Worm (Caenorhabditis elegans) whole organism, L4 larva: Measurements from ENCODE around the gene Y37H2A.7.

ENCODE experiments used
- F49E8.2 ChIP-seq: sonication (generic microtip); optimal IDR thresholded peaks from 2 replicates; lab custom pipeline; 2016; ENCODE audit warnings: missing compliant biosample characterization, mild to moderate bottlenecking, missing genetic modification characterization, borderline replicate concordance
- lin-39 ChIP-seq: fragments of 150-350 bp; optimal IDR thresholded peaks from 2 replicates; lab custom pipeline; 2014; ENCODE audit warnings: missing biosample characterization, missing genetic modification reagents, missing genetic modification characterization
- mdl-1 ChIP-seq, 2 experiments: fragments of 150-350 bp in 1 of 2; sonication (generic microtip) in 1 of 2; optimal IDR thresholded peaks; 2 replicates each; lab custom pipeline; 2014 to 2017; ENCODE audit warnings: missing biosample characterization in 2 of 2, missing genetic modification characterization in 2 of 2
- mep-1 ChIP-seq: fragments of 150-350 bp; sonication (generic microtip); optimal IDR thresholded peaks from 3 replicates; lab custom pipeline; 2014; ENCODE audit warnings: missing biosample characterization, missing genetic modification characterization
- mxl-3 ChIP-seq: fragments of 200-800 bp; sonication (Bioruptor generic); optimal IDR thresholded peaks from 2 replicates; lab custom pipeline; 2018; ENCODE audit warnings: mild to moderate bottlenecking, missing genetic modification characterization, missing compliant biosample characterization
- nhr-11 ChIP-seq: fragments of 150-350 bp; optimal IDR thresholded peaks from 2 replicates; lab custom pipeline; 2014; ENCODE audit warnings: missing biosample characterization, missing genetic modification characterization
- nhr-28 ChIP-seq: fragments of 150-350 bp; optimal IDR thresholded peaks from 2 replicates; lab custom pipeline; 2014; ENCODE audit warnings: missing biosample characterization, missing genetic modification characterization
- nhr-77 ChIP-seq: fragments of 150-350 bp; optimal IDR thresholded peaks from 2 replicates; lab custom pipeline; 2014; ENCODE audit warnings: missing biosample characterization, missing genetic modification characterization
- zag-1 ChIP-seq: fragments of 150-350 bp; optimal IDR thresholded peaks from 2 replicates; lab custom pipeline; 2014; ENCODE audit warnings: missing biosample characterization, missing genetic modification characterization
- zip-11 ChIP-seq: fragments of 200-800 bp; sonication (Bioruptor generic); IDR thresholded peaks from 2 replicates; pipeline ENCODE4 v1.3.6; 2022; ENCODE audit warnings: missing genetic modification characterization, missing compliant biosample characterization

- TF ChIP-seq zag-1 (tag; lab: Kevin White, UChicago), result no peak
- TF ChIP-seq zip-11 (GFP tag; lab: Robert Waterston, UW), result no peak
- no peak for TF ChIP-seq F49E8.2
- TF ChIP-seq nhr-28, result no peak
- TF ChIP-seq mxl-3 (GFP tag; lab: Kevin White, UChicago), result no peak
- TF ChIP-seq mdl-1 (tag; optimal IDR thresholded peaks at IDR 0.05; lab: Kevin White, UChicago), result no peak
- no peak for TF ChIP-seq nhr-77 (tag; lab: Kevin White, UChicago)
- no peak for TF ChIP-seq lin-39 (tag; lab: Kevin White, UChicago)
- no peak for TF ChIP-seq nhr-11 (tag; lab: Kevin White, UChicago)
- no peak for TF ChIP-seq mep-1
Observed at ce11 chrV:18178659-18179058, 44.4 kb upstream of the Y37H2A.7 start, which contains the start of gene C31G12.4.
